Worm (Caenorhabditis elegans) whole organism, late embryonic: Measurements from ENCODE around the gene K03B8.14.

Source experiments
- ama-1 ChIP-seq: fragments of 150-350 bp; optimal IDR thresholded peaks from 2 replicates; lab custom pipeline; 2014
- ceh-14 ChIP-seq: sonication (generic microtip); optimal IDR thresholded peaks from 2 replicates; lab custom pipeline; 2016; ENCODE audit warnings: missing genotype, missing genetic modification characterization, missing compliant biosample characterization
- dve-1 ChIP-seq: sonication (generic microtip); optimal IDR thresholded peaks from 2 replicates; lab custom pipeline; 2017; ENCODE audit warnings: antibody characterized with exemption, mild to moderate bottlenecking, missing genetic modification characterization, missing compliant biosample characterization
- ets-4 ChIP-seq: sonication (generic microtip); optimal IDR thresholded peaks from 2 replicates; lab custom pipeline; 2016; ENCODE audit warnings: missing genetic modification characterization, missing compliant biosample characterization
- fkh-10 ChIP-seq: fragments of 150-350 bp; optimal IDR thresholded peaks from 2 replicates; lab custom pipeline; 2014; ENCODE audit warnings: missing biosample characterization, missing genetic modification reagents, missing genetic modification characterization
- nfya-1 ChIP-seq: sonication (generic microtip); optimal IDR thresholded peaks from 2 replicates; lab custom pipeline; 2017; ENCODE audit warnings: missing genetic modification characterization, mild to moderate bottlenecking, missing compliant biosample characterization, antibody characterized with exemption, moderate library complexity
- sox-2 ChIP-seq: fragments of 200-800 bp; sonication (Bioruptor generic); IDR thresholded peaks from 2 replicates; pipeline ENCODE4 v1.3.6; 2022; ENCODE audit warnings: missing genetic modification reagents, missing genetic modification characterization, missing compliant biosample characterization
- tbx-2 ChIP-seq: sonication (generic microtip); optimal IDR thresholded peaks from 2 replicates; lab custom pipeline; 2016; ENCODE audit warnings: missing genetic modification characterization, missing compliant biosample characterization

DNA sequence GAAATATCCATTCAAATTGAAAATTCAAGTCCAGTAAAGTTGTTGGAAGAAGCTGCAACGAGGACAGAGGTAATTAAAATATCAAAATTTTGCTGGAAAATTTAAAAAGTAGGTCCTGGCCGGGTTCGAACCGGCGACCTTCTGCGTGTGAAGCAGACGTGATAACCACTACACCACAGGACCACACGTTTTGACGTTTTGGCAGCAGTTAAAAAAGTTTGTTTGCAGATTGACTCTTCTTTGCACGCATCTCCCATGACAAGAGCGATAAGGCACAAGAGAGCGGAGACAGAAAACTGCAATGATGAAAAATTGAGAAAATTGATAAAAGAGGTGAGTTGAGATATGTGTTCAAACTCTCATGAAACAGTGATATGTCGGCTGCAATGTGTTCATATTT lies 21.8 kb downstream of the K03B8.14 start:
- TF ChIP-seq fkh-10 (GFP tag; lab: Kevin White, UChicago) (no peak), dve-1 (tag; lab: Kevin White, UChicago) (no peak), tbx-2 (tag; lab: Kevin White, UChicago) (no peak), ama-1 (lab: Kevin White, UChicago) (no peak), ceh-14 (tag; lab: Kevin White, UChicago) (no peak), nfya-1 (tag; lab: Kevin White, UChicago) (no peak), sox-2 (GFP tag; lab: Robert Waterston, UW) (no peak), ets-4 (tag; lab: Kevin White, UChicago) (no peak)
